Worm (Caenorhabditis elegans): ENCODE measurements around the gene F28A12.3.

- TF ChIP-seq nhr-12 (tag; optimal IDR thresholded peaks at IDR 0.05) (no peak), ama-1 (optimal IDR thresholded peaks at IDR 0.05) (no peak), ztf-1 (GFP tag; conservative IDR thresholded peaks at IDR 0.05) (no peak), ztf-11 (tag; optimal IDR thresholded peaks at IDR 0.05) (no peak), unc-62 (GFP tag; optimal IDR thresholded peaks at IDR 0.05) (no peak), Y55F3AM.14 (GFP tag; optimal IDR thresholded peaks at IDR 0.05) (no peak), nhr-25 (tag; optimal IDR thresholded peaks at IDR 0.05) (no peak), ZK546.5 (tag; optimal IDR thresholded peaks at IDR 0.05) (no peak)
Measured at ce11 chrV:8677193-8677592, 36.0 kb upstream of the F28A12.3 start, which contains the start of gene ZC190.6.
